Worm (Caenorhabditis elegans) whole organism, L2 larva: ENCODE results near the gene Y47D7A.15.

ENCODE experiments used
- ceh-82 ChIP-seq: fragments of 150-350 bp; optimal IDR thresholded peaks from 2 replicates; lab custom pipeline; 2014; ENCODE audit warnings: missing biosample characterization, missing genetic modification characterization
- fos-1 ChIP-seq: fragments of 150-350 bp; optimal IDR thresholded peaks from 2 replicates; lab custom pipeline; 2014; ENCODE audit warnings: missing biosample characterization, missing genetic modification characterization
- lin-39 ChIP-seq: fragments of 150-350 bp; optimal IDR thresholded peaks from 2 replicates; lab custom pipeline; 2014; ENCODE audit warnings: missing biosample characterization, missing genetic modification reagents, missing genetic modification characterization
- mbf-1 ChIP-seq: sonication (generic microtip); optimal IDR thresholded peaks from 2 replicates; lab custom pipeline; 2017; ENCODE audit warnings: missing biosample characterization, missing genetic modification characterization
- mdl-1 ChIP-seq, 2 experiments: fragments of 150-350 bp in 1 of 2; sonication (generic microtip) in 1 of 2; optimal IDR thresholded peaks; 2 replicates each; lab custom pipeline; 2017; ENCODE audit warnings: missing biosample characterization in 2 of 2, missing genetic modification characterization in 2 of 2
- nhr-237 ChIP-seq: fragments of 150-350 bp; optimal IDR thresholded peaks from 2 replicates; lab custom pipeline; 2014; ENCODE audit warnings: missing biosample characterization, missing genetic modification characterization
- nhr-25 ChIP-seq: fragments of 150-350 bp; sonication (generic microtip); optimal IDR thresholded peaks from 3 replicates; lab custom pipeline; 2014; ENCODE audit warnings: missing biosample characterization, missing genetic modification characterization
- nhr-6 ChIP-seq: fragments of 150-350 bp; optimal IDR thresholded peaks from 2 replicates; lab custom pipeline; 2014; ENCODE audit warnings: missing biosample characterization, missing genetic modification characterization
- nhr-77 ChIP-seq: fragments of 150-350 bp; optimal IDR thresholded peaks from 2 replicates; lab custom pipeline; 2014; ENCODE audit warnings: missing biosample characterization, missing genetic modification characterization
- snpc-4 ChIP-seq: fragments of 150-350 bp; optimal IDR thresholded peaks from 2 replicates; lab custom pipeline; 2014; ENCODE audit warnings: missing biosample characterization, missing genetic modification characterization
- unc-62 ChIP-seq: fragments of 150-350 bp; optimal IDR thresholded peaks from 2 replicates; lab custom pipeline; 2014; ENCODE audit warnings: missing biosample characterization, missing genetic modification reagents, missing genetic modification characterization

ce11 chrV:4382298-4382697, 50.7 kb downstream of the Y47D7A.15 start, which contains the start of gene F13A2.1:
- no peak for TF ChIP-seq nhr-6 (tag; lab: Kevin White, UChicago)
- TF ChIP-seq snpc-4 (tag; lab: Kevin White, UChicago): no peak
- no peak for TF ChIP-seq nhr-25 (tag; lab: Kevin White, UChicago)
- TF ChIP-seq lin-39 (tag; lab: Kevin White, UChicago): no peak
- TF ChIP-seq nhr-77 (tag; lab: Kevin White, UChicago): no peak
- no peak for TF ChIP-seq unc-62 (GFP tag; lab: Kevin White, UChicago)
- no peak for TF ChIP-seq mdl-1 (tag; optimal IDR thresholded peaks at IDR 0.05; lab: Kevin White, UChicago)
- TF ChIP-seq ceh-82 (tag; lab: Kevin White, UChicago): no peak
- TF ChIP-seq nhr-237 (tag; lab: Kevin White, UChicago): no peak
- no peak for TF ChIP-seq mbf-1 (tag; lab: Kevin White, UChicago)
- no peak for TF ChIP-seq fos-1 (tag; lab: Kevin White, UChicago)
